Worm (Caenorhabditis elegans) whole organism, L2 larva: ENCODE data around the gene lipl-8.
A peak's percentile ranks its signal among the peaks of the same experiment; 100 is the strongest.

ENCODE experiments used
- C34F6.9 ChIP-seq: fragments of 150-350 bp; optimal IDR thresholded peaks from 2 replicates; lab custom pipeline; 2014; ENCODE audit warnings: missing biosample characterization, missing genetic modification characterization
- F13H6.1 ChIP-seq: sonication (generic microtip); optimal IDR thresholded peaks from 2 replicates; lab custom pipeline; 2016; ENCODE audit warnings: missing genetic modification characterization, missing compliant biosample characterization
- Y55F3AM.14 ChIP-seq: fragments of 200-800 bp; sonication (Bioruptor generic); optimal IDR thresholded peaks from 2 replicates; lab custom pipeline; 2018; ENCODE audit warnings: mild to moderate bottlenecking, missing genetic modification characterization, missing compliant biosample characterization
- ceh-82 ChIP-seq: fragments of 150-350 bp; optimal IDR thresholded peaks from 2 replicates; lab custom pipeline; 2014; ENCODE audit warnings: missing biosample characterization, missing genetic modification characterization
- crh-2 ChIP-seq: sonication (generic microtip); optimal IDR thresholded peaks from 2 replicates; lab custom pipeline; 2017; ENCODE audit warnings: missing biosample characterization, missing genetic modification characterization
- dmd-4 ChIP-seq: sonication (generic microtip); optimal IDR thresholded peaks from 2 replicates; lab custom pipeline; 2017; ENCODE audit warnings: missing biosample characterization, missing genetic modification characterization
- egl-27 ChIP-seq: sonication (generic microtip); optimal IDR thresholded peaks from 3 replicates; lab custom pipeline; 2017; ENCODE audit warnings: missing biosample characterization, missing genetic modification reagents, missing genetic modification characterization
- elt-3 ChIP-seq: sonication (generic microtip); optimal IDR thresholded peaks from 2 replicates; lab custom pipeline; 2017; ENCODE audit warnings: missing biosample characterization, missing genetic modification characterization
- fos-1 ChIP-seq: fragments of 150-350 bp; optimal IDR thresholded peaks from 2 replicates; lab custom pipeline; 2014; ENCODE audit warnings: missing biosample characterization, missing genetic modification characterization
- gmeb-1 ChIP-seq: fragments of 150-350 bp; optimal IDR thresholded peaks from 2 replicates; lab custom pipeline; 2014; ENCODE audit warnings: missing biosample characterization, missing genetic modification characterization
- lin-11 ChIP-seq: fragments of 150-350 bp; sonication (generic microtip); optimal IDR thresholded peaks from 2 replicates; lab custom pipeline; 2014; ENCODE audit warnings: missing biosample characterization, missing genetic modification characterization, inconsistent platforms, mixed read lengths
- lin-13 ChIP-seq: fragments of 150-350 bp; optimal IDR thresholded peaks from 2 replicates; lab custom pipeline; 2014; ENCODE audit warnings: missing biosample characterization, missing genetic modification reagents, missing genetic modification characterization
- lin-39 ChIP-seq: fragments of 150-350 bp; optimal IDR thresholded peaks from 2 replicates; lab custom pipeline; 2014; ENCODE audit warnings: missing biosample characterization, missing genetic modification reagents, missing genetic modification characterization
- lsy-2 ChIP-seq, 2 experiments: fragments of 150-350 bp in 1 of 2; sonication (generic microtip) in 1 of 2; optimal IDR thresholded peaks; 2 replicates each; lab custom pipeline; 2014 to 2017; ENCODE audit warnings: missing biosample characterization in 2 of 2, missing genetic modification characterization in 2 of 2
- mab-5 ChIP-seq: fragments of 150-350 bp; optimal IDR thresholded peaks from 2 replicates; lab custom pipeline; 2014; ENCODE audit warnings: missing biosample characterization, missing genetic modification characterization
- mdl-1 ChIP-seq, 2 experiments: fragments of 150-350 bp in 1 of 2; sonication (generic microtip) in 1 of 2; optimal IDR thresholded peaks; 2 replicates each; lab custom pipeline; 2017; ENCODE audit warnings: missing biosample characterization in 2 of 2, missing genetic modification characterization in 2 of 2
- nhr-129 ChIP-seq: fragments of 150-350 bp; optimal IDR thresholded peaks from 2 replicates; lab custom pipeline; 2014; ENCODE audit warnings: missing biosample characterization, missing genetic modification characterization
- nhr-237 ChIP-seq: fragments of 150-350 bp; optimal IDR thresholded peaks from 2 replicates; lab custom pipeline; 2014; ENCODE audit warnings: missing biosample characterization, missing genetic modification characterization
- nhr-25 ChIP-seq: fragments of 150-350 bp; sonication (generic microtip); optimal IDR thresholded peaks from 3 replicates; lab custom pipeline; 2014; ENCODE audit warnings: missing biosample characterization, missing genetic modification characterization
- nhr-77 ChIP-seq: fragments of 150-350 bp; optimal IDR thresholded peaks from 2 replicates; lab custom pipeline; 2014; ENCODE audit warnings: missing biosample characterization, missing genetic modification characterization
- sem-4 ChIP-seq: fragments of 150-350 bp; optimal IDR thresholded peaks from 2 replicates; lab custom pipeline; 2014; ENCODE audit warnings: missing biosample characterization, missing genetic modification reagents, missing genetic modification characterization
- sma-3 ChIP-seq: sonication (generic microtip); optimal IDR thresholded peaks from 2 replicates; lab custom pipeline; 2016; ENCODE audit warnings: missing genetic modification reagents, missing genetic modification characterization, missing compliant biosample characterization
- sma-9 ChIP-seq, 2 experiments: fragments of 150-350 bp in 1 of 2; sonication (generic microtip) in 1 of 2; optimal IDR thresholded peaks; 2 replicates each; lab custom pipeline; 2014 to 2016; ENCODE audit warnings: missing genetic modification characterization in 2 of 2, mild to moderate bottlenecking in 1 of 2, missing biosample characterization in 1 of 2, missing compliant biosample characterization in 1 of 2, missing genetic modification reagents in 1 of 2, moderate library complexity in 1 of 2
- unc-55 ChIP-seq: fragments of 150-350 bp; sonication (generic microtip); optimal IDR thresholded peaks from 3 replicates; lab custom pipeline; 2014; ENCODE audit warnings: missing biosample characterization, missing genetic modification reagents, missing genetic modification characterization
- unc-62 ChIP-seq: fragments of 150-350 bp; optimal IDR thresholded peaks from 2 replicates; lab custom pipeline; 2014; ENCODE audit warnings: missing biosample characterization, missing genetic modification reagents, missing genetic modification characterization
- zag-1 ChIP-seq: fragments of 150-350 bp; optimal IDR thresholded peaks from 2 replicates; lab custom pipeline; 2014; ENCODE audit warnings: missing biosample characterization, missing genetic modification characterization
- ztf-4 ChIP-seq: fragments of 150-350 bp; optimal IDR thresholded peaks from 2 replicates; lab custom pipeline; 2014; ENCODE audit warnings: missing biosample characterization, missing genetic modification characterization

The lipl-8 gene

ce11 chrV:14696604-14697307, 51.8 kb downstream of the lipl-8 start, which contains the start of gene unc-112:
Gene unc-112, minus strand, starts transcription at chrV:14696654.
- TF ChIP-seq C34F6.9 (tag; lab: Kevin White, UChicago) = peak; percentile 86
- peak; percentile 8 for TF ChIP-seq mab-5 (tag; lab: Kevin White, UChicago)
- peak; percentile 56 for TF ChIP-seq crh-2 (tag; lab: Kevin White, UChicago)
- peak; percentile 17 for TF ChIP-seq egl-27 (tag; lab: Kevin White, UChicago)
- no peak for TF ChIP-seq lin-11
- no peak for TF ChIP-seq elt-3 (tag; lab: Kevin White, UChicago)
- no peak for TF ChIP-seq nhr-77
- TF ChIP-seq sma-3 (GFP tag; lab: Kevin White, UChicago) = peak; percentile 42
- TF ChIP-seq lsy-2 (tag; optimal IDR thresholded peaks at IDR 0.05; lab: Kevin White, UChicago) = peak in 1 of 2 experiments; percentile 77
- peak; percentile 72 for TF ChIP-seq lin-13 (GFP tag; lab: Kevin White, UChicago)
- TF ChIP-seq fos-1 (tag; lab: Kevin White, UChicago) = peak; percentile 99
- no peak for TF ChIP-seq ceh-82 (tag; lab: Kevin White, UChicago)
- TF ChIP-seq ztf-4 (tag; lab: Kevin White, UChicago) = peak; percentile 72
- TF ChIP-seq unc-62 = no peak
- TF ChIP-seq nhr-129 (tag; lab: Kevin White, UChicago) = peak; percentile 92
- TF ChIP-seq dmd-4 (tag; lab: Kevin White, UChicago) = no peak
- peak; percentile 52 for TF ChIP-seq zag-1 (tag; lab: Kevin White, UChicago)
- TF ChIP-seq mdl-1 (tag; optimal IDR thresholded peaks at IDR 0.05; lab: Kevin White, UChicago) = peak in 1 of 2 experiments; percentile 47
- TF ChIP-seq nhr-237 (tag; lab: Kevin White, UChicago) = no peak
- peak; percentile 71 for TF ChIP-seq nhr-25 (tag; lab: Kevin White, UChicago)
- peak; percentile 5 for TF ChIP-seq gmeb-1
- peak; percentile 12 for TF ChIP-seq Y55F3AM.14 (GFP tag; lab: Kevin White, UChicago)
- peak; percentile 91 for TF ChIP-seq unc-55 (GFP tag; lab: Kevin White, UChicago)
- peak; percentile 84 for TF ChIP-seq sma-9 (GFP tag; optimal IDR thresholded peaks at IDR 0.05; lab: Kevin White, UChicago)
- no peak for TF ChIP-seq sma-9 (tag; optimal IDR thresholded peaks at IDR 0.05; lab: Kevin White, UChicago)
- TF ChIP-seq lin-39 (tag; lab: Kevin White, UChicago) = peak; percentile 50
- TF ChIP-seq sem-4 (tag; lab: Kevin White, UChicago) = peak; percentile 78
- peak; percentile 92 for TF ChIP-seq F13H6.1 (tag; lab: Kevin White, UChicago)

ce11 chrV:14695713-14696112, 52.8 kb downstream of the lipl-8 start:
- TF ChIP-seq zag-1 (tag; lab: Kevin White, UChicago) (no peak), ztf-4 (tag; lab: Kevin White, UChicago) (no peak), nhr-237 (tag; lab: Kevin White, UChicago) (no peak), nhr-25 (tag; lab: Kevin White, UChicago) (no peak)
